Worm (Caenorhabditis elegans) whole organism, L4/young adult: ENCODE results near the gene him-17.

ENCODE experiments used
- dao-5 ChIP-seq: sonication (generic microtip); optimal IDR thresholded peaks from 2 replicates; lab custom pipeline; 2016; ENCODE audit warnings: missing genotype, missing genetic modification characterization, moderate library complexity, missing compliant biosample characterization
- him-1 ChIP-seq: sonication (generic microtip); optimal IDR thresholded peaks from 2 replicates; lab custom pipeline; 2016; ENCODE audit warnings: missing genotype, missing genetic modification reagents, missing genetic modification characterization, missing compliant biosample characterization

DNA sequence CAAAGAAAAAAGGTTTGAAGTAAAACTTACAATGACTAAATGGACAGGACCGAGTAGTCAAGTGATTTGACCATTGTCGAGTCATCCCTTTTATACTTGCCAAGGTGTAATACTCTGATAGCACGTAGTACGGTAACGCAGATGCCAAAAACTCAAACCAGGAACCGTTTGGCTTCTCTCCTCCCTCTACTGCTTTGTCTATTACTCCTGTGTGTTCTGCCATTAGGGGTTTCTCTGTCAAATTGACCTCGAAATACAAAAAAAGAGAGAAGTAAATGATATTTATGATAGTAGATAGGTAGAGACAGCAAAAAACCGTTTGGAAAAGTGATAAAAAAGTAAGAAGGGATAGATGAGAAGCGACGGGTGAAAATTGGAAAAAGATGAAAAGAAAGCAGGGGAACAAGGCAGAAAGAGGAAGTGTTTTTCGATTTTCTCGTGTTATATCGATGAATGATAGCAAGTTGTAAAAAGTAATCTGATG is 25.7 kb downstream of the him-17 start, which contains the start of the genes col-159 and col-160:
- TF ChIP-seq him-1 (tag; lab: Kevin White, UChicago), result no peak
- TF ChIP-seq dao-5, result no peak
